Worm (Caenorhabditis elegans): Measurements from ENCODE around the gene mdt-9.

ce11 chrIV:13364869-13365268 lies 21.3 kb upstream of the mdt-9 start, which contains the start of gene srsx-25:
- no peak for TF ChIP-seq ceh-13 (GFP tag; optimal IDR thresholded peaks at IDR 0.05)
- no peak for TF ChIP-seq ama-1 (optimal IDR thresholded peaks at IDR 0.05)
- no peak for TF ChIP-seq ceh-36 (tag; optimal IDR thresholded peaks at IDR 0.05)
- no peak for TF ChIP-seq ets-7 (tag; optimal IDR thresholded peaks at IDR 0.05)
- TF ChIP-seq B0310.2 (tag; optimal IDR thresholded peaks at IDR 0.05): no peak
- TF ChIP-seq flt-1 (GFP tag; IDR thresholded peaks at IDR 0.05): no peak
- no peak for TF ChIP-seq tra-4 (tag; optimal IDR thresholded peaks at IDR 0.05)
- TF ChIP-seq hmg-4 (GFP tag; optimal IDR thresholded peaks at IDR 0.05): no peak
